Fruit fly (Drosophila melanogaster): ENCODE data around the gene CG3386.
A peak's percentile ranks its signal among the peaks of the same experiment; 100 is the strongest.

The CG3386 gene

dm6 chr3L:648155-649024, 33.9 kb downstream of the CG3386 start, which contains the start of gene Gale (continued):
- peak; percentile 75 for TF ChIP-seq Bgb (GFP tag; IDR thresholded peaks at IDR 0.05; ENCODE audit: partially characterized antibody)
- TF ChIP-seq CG8089 (GFP tag; optimal IDR thresholded peaks at IDR 0.05) = no peak
- 0 out of 3 replicates have a peak, but pooled peaks have one; percentile 12 for TF ChIP-seq CG7963 (GFP tag; IDR thresholded peaks at IDR 0.05; ENCODE audit: partially characterized antibody)
- TF ChIP-seq CG11085 (GFP tag; IDR thresholded peaks at IDR 0.05) = no peak
- no peak for TF ChIP-seq CG1024 (GFP tag; IDR thresholded peaks at IDR 0.05)
- no peak for TF ChIP-seq CG33213 (GFP tag; optimal IDR thresholded peaks at IDR 0.05)
- peak; percentile 10; the same call in 1 of the 2 replicates for TF ChIP-seq al (GFP tag; IDR thresholded peaks at IDR 0.05)
- TF ChIP-seq Oli (tag; optimal IDR thresholded peaks at IDR 0.05) = no peak
- no peak for TF ChIP-seq insv (GFP tag; optimal IDR thresholded peaks at IDR 0.05)
- no peak for TF ChIP-seq CG15269 (tag; optimal IDR thresholded peaks at IDR 0.05)
- no peak for TF ChIP-seq disco-r (GFP tag; optimal IDR thresholded peaks at IDR 0.05)
- TF ChIP-seq CG3281 (GFP tag; optimal IDR thresholded peaks at IDR 0.05) = no peak
- TF ChIP-seq Hr39 (optimal IDR thresholded peaks at IDR 0.05) = no peak
- TF ChIP-seq CG13296 (GFP tag; optimal IDR thresholded peaks at IDR 0.05) = no peak
- peak; percentile 90 for TF ChIP-seq Med (GFP tag)
- no peak for TF ChIP-seq CG9215 (GFP tag; IDR thresholded peaks at IDR 0.05)
- no peak for TF ChIP-seq CrebB (tag; optimal IDR thresholded peaks at IDR 0.05)
- TF ChIP-seq lola (GFP tag; optimal IDR thresholded peaks at IDR 0.05) = no peak
- TF ChIP-seq CG18599 (GFP tag; optimal IDR thresholded peaks at IDR 0.05) = no peak
- TF ChIP-seq CG8281 (tag; optimal IDR thresholded peaks at IDR 0.05) = no peak
- TF ChIP-seq Rx (GFP tag; IDR thresholded peaks at IDR 0.05) = no peak
- no peak for TF ChIP-seq CG31365 (tag; optimal IDR thresholded peaks at IDR 0.05)
- 0 out of 3 replicates have a peak, but pooled peaks have one; percentile 26 for TF ChIP-seq zfh1 (GFP tag; IDR thresholded peaks at IDR 0.05)
- TF ChIP-seq NK7.1 (GFP tag; optimal IDR thresholded peaks at IDR 0.05) = no peak
- peak; percentile 60; the same call in 2 of the 3 replicates for TF ChIP-seq CG34224 (GFP tag; IDR thresholded peaks at IDR 0.05; ENCODE audit: partially characterized antibody)
- no peak for TF ChIP-seq cad (GFP tag; optimal IDR thresholded peaks at IDR 0.05)
- no peak for TF ChIP-seq Gsc (GFP tag; IDR thresholded peaks at IDR 0.05)
- TF ChIP-seq CG1529 (GFP tag; optimal IDR thresholded peaks at IDR 0.05) = no peak
- TF ChIP-seq Hand (GFP tag; optimal IDR thresholded peaks at IDR 0.05) = no peak
- TF ChIP-seq CG12391 (tag; optimal IDR thresholded peaks at IDR 0.05) = no peak
- TF ChIP-seq CG3726 (GFP tag; IDR thresholded peaks at IDR 0.05) = no peak
- TF ChIP-seq bsh (GFP tag; optimal IDR thresholded peaks at IDR 0.05) = no peak
- no peak for TF ChIP-seq dm (GFP tag; optimal IDR thresholded peaks at IDR 0.05)
- TF ChIP-seq Usf (GFP tag; optimal IDR thresholded peaks at IDR 0.05) = no peak
- TF ChIP-seq CG17361 (GFP tag; IDR thresholded peaks at IDR 0.05) = no peak
- peak; percentile 88 for TF ChIP-seq E2f2 (GFP tag; IDR thresholded peaks at IDR 0.05)
- no peak for TF ChIP-seq cg (GFP tag; optimal IDR thresholded peaks at IDR 0.05)
- TF ChIP-seq Awh (GFP tag; IDR thresholded peaks at IDR 0.05) = no peak
- no peak for TF ChIP-seq ham (GFP tag; IDR thresholded peaks at IDR 0.05)
- TF ChIP-seq Hr78 (GFP tag; optimal IDR thresholded peaks at IDR 0.05) = peak in 1 of 2 experiments; percentile 96
- TF ChIP-seq CG11398 (GFP tag; optimal IDR thresholded peaks at IDR 0.05) = no peak
- no peak for TF ChIP-seq Neu2 (GFP tag; optimal IDR thresholded peaks at IDR 0.05; ENCODE audit: borderline replicate concordance)
- no peak for TF ChIP-seq tup (GFP tag; optimal IDR thresholded peaks at IDR 0.05)
- TF ChIP-seq Dip2 (GFP tag; IDR thresholded peaks at IDR 0.05) = no peak
- TF ChIP-seq slbo (GFP tag; IDR thresholded peaks at IDR 0.05) = peak; percentile 20; the same call in 1 of the 2 replicates
- TF ChIP-seq Spps (tag; optimal IDR thresholded peaks at IDR 0.05) = no peak
- TF ChIP-seq Ptx1 (GFP tag; IDR thresholded peaks at IDR 0.05) = 0 out of 2 replicates have a peak, but pooled peaks have one; percentile 39
- 0 out of 2 replicates have a peak, but pooled peaks have one; percentile 6 for TF ChIP-seq CG32772 (GFP tag; IDR thresholded peaks at IDR 0.05)
- TF ChIP-seq ems (GFP tag; optimal IDR thresholded peaks at IDR 0.05) = no peak
